Worm (Caenorhabditis elegans): ENCODE data around the gene Y65A5A.24.

DNA sequence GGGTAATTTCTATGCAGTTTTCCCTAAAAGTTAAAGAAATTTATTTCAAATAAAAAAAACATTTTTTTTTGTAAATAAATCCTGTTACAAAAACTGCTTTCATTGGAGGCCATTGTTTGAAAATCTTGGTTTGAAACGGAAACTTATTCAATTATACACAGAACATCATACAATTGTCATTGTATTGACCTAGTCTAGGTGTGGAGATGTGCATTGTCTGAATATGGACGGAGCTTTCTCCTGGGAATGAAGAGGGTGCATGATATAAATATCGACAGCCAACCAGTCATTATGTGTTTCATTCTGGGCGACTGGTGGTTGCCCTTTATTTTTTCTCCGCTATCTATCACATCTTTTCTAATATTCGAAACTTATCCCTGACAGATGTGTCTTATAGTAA lies 47.3 kb upstream of the Y65A5A.24 start, which contains the start of gene C35D6.3:
- TF ChIP-seq W03F9.2 (tag; optimal IDR thresholded peaks at IDR 0.05): no peak
- TF ChIP-seq him-1 (tag; optimal IDR thresholded peaks at IDR 0.05): no peak
- no peak for TF ChIP-seq dao-5 (tag; optimal IDR thresholded peaks at IDR 0.05)
